Fruit fly (Drosophila melanogaster): ENCODE data around the gene CG42762.

Gene CG42762

DNA sequence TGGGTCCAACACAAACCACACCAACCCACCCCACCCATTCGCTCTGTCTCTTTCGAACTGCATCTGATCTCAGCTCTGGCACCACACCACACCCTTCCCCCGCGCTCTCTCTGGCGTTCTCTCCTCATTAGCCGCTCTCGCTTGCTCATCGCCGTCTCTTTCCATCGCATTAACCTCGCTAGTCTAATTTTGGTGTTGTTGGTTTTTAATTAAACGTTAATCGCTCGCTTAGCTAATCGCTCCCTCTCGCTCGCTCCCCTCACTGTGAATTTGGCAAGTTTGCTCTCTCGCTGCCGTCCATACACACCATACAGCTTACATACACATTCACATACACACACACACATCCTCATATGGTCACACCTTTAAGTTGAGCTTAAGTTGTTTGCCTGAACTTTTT is 39.8 kb downstream of the CG42762 start (continued):
- TF ChIP-seq CG4360 (GFP tag; IDR thresholded peaks at IDR 0.05): peak; percentile 64
- TF ChIP-seq Atf6 (GFP tag; IDR thresholded peaks at IDR 0.05): 0 out of 2 replicates have a peak, but pooled peaks have one; percentile 21
- TF ChIP-seq Fer1 (GFP tag; optimal IDR thresholded peaks at IDR 0.05): peak; percentile 23
- TF ChIP-seq CG11723 (GFP tag; optimal IDR thresholded peaks at IDR 0.05): no peak
- TF ChIP-seq yki (optimal IDR thresholded peaks at IDR 0.05): peak; percentile 49
- TF ChIP-seq CG6765 (GFP tag; optimal IDR thresholded peaks at IDR 0.05): no peak
- TF ChIP-seq CG2202 (tag; optimal IDR thresholded peaks at IDR 0.05): no peak
- TF ChIP-seq Myb (GFP tag; optimal IDR thresholded peaks at IDR 0.05): no peak
- peak; percentile 41 for TF ChIP-seq sens (GFP tag)
- TF ChIP-seq Blimp-1 (GFP tag; optimal IDR thresholded peaks at IDR 0.05): peak; percentile 45
- no peak for TF ChIP-seq Rx (GFP tag; IDR thresholded peaks at IDR 0.05)
- TF ChIP-seq CG3281 (GFP tag; optimal IDR thresholded peaks at IDR 0.05): no peak
- peak; percentile 88 for TF ChIP-seq vvl (GFP tag; IDR thresholded peaks at IDR 0.05)
- TF ChIP-seq kni (GFP tag; optimal IDR thresholded peaks at IDR 0.05): peak; percentile 63
- TF ChIP-seq org-1 (GFP tag; optimal IDR thresholded peaks at IDR 0.05): no peak
- peak; percentile 7 for TF ChIP-seq gro (GFP tag; optimal IDR thresholded peaks at IDR 0.05)
- no peak for TF ChIP-seq CHES-1-like (GFP tag; optimal IDR thresholded peaks at IDR 0.05)
- TF ChIP-seq CG3847 (GFP tag; IDR thresholded peaks at IDR 0.05): no peak

DNA sequence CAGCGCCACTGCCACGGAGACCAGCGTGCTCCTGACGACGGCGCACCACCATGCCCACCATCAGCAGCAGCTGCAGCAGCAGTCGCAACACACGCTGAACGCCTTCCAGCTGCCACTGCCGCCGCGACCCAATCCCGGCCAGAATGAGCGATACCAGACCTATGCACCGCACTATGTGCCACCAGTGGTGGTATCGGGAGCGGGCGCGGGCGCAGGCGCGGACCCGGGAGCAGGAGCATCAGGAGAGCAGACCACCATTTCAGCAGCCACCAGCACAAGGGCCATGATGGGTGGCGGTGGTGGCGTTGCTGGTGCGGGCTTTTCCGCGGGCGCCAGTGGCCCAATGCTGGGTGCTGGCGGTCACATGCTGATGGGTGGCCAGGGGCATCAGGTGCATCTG is 40.8 kb downstream of the CG42762 start:
- TF ChIP-seq Trl (optimal IDR thresholded peaks at IDR 0.05): peak; percentile 21 to 44
- no peak for TF ChIP-seq Trl (GFP tag; optimal IDR thresholded peaks at IDR 0.05)
- TF ChIP-seq CkIIα-i1 (GFP tag; IDR thresholded peaks at IDR 0.05): 0 out of 2 replicates have a peak, but pooled peaks have one; percentile 21
- peak; percentile 76 for TF ChIP-seq Med (GFP tag)
- TF ChIP-seq CG8478 (optimal IDR thresholded peaks at IDR 0.05): peak; percentile 85
- peak; percentile 100 for TF ChIP-seq Hr39 (optimal IDR thresholded peaks at IDR 0.05)
- no peak for TF ChIP-seq Ets97D (GFP tag; optimal IDR thresholded peaks at IDR 0.05)
- TF ChIP-seq grn (GFP tag; optimal IDR thresholded peaks at IDR 0.05): no peak
- TF ChIP-seq CG12219 (GFP tag; optimal IDR thresholded peaks at IDR 0.05): no peak

DNA sequence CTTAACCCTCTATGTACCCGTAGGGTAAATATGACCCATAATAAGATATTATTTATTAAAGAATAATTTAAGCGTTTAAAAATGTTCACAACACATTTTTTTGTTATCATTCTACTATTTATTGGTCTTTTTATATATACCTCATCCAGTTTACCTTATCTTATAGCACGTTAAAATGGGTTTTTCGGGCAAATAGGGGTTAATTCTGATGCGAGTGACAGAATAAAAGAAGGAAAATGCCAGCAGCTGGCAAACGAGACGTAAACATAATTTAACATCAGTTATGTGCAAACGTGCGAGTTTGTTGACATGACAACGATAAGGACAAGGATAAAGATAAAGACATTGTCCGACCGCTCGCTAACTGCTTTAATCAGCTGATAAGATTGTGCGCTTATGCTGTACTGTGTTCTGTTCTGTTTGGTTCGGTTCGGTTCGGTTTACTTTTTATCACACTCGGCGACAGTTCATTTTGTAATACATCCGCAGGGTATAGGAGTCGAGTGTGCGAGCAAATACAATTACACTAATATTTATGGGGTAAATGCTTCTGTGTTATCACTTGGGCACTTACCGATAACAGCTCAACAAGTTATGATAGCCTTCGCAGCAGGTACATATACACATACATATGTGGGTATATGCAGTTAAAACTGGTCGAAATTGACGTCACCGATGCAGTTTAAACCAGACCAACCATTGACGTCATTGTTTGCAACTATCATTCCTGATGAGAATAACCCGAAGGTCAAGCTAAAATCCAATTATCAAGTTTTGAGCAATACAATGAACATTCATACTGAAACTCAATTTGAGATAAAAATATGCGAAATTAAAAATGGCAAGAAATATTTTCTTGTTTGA is 43.1 kb downstream of the CG42762 start:
- TF ChIP-seq nmo (GFP tag; optimal IDR thresholded peaks at IDR 0.05) (peak; percentile 8), sens (GFP tag) (peak; percentile 54), chinmo (GFP tag; IDR thresholded peaks at IDR 0.05; ENCODE audit: partially characterized antibody) (peak; percentile 70; the same call in 1 of the 4 replicates), CG14441 (GFP tag; IDR thresholded peaks at IDR 0.05) (0 out of 2 replicates have a peak, but pooled peaks have one; percentile 5), NC2α (GFP tag; optimal IDR thresholded peaks at IDR 0.05) (no peak), Blimp-1 (GFP tag; optimal IDR thresholded peaks at IDR 0.05) (peak; percentile 27), CG34224 (GFP tag; IDR thresholded peaks at IDR 0.05; ENCODE audit: partially characterized antibody) (no peak), CG3281 (GFP tag; optimal IDR thresholded peaks at IDR 0.05) (peak; percentile 38), row (GFP tag; IDR thresholded peaks at IDR 0.05) (peak; percentile 47; the same call in 2 of the 3 replicates), seq (GFP tag; IDR thresholded peaks at IDR 0.05) (no peak), Hr78 (GFP tag; optimal IDR thresholded peaks at IDR 0.05) (peak in 1 of 2 experiments; percentile 30), CG6791 (GFP tag; IDR thresholded peaks at IDR 0.05; ENCODE audit: partially characterized antibody) (no peak), CG7839 (tag; optimal IDR thresholded peaks at IDR 0.05) (peak; percentile 24), scrt (GFP tag; optimal IDR thresholded peaks at IDR 0.05) (peak; percentile 4), Asciz (GFP tag; optimal IDR thresholded peaks at IDR 0.05) (peak; percentile 23), fd96Cb (tag; optimal IDR thresholded peaks at IDR 0.05) (peak; percentile 10), HmgZ (tag; optimal IDR thresholded peaks at IDR 0.05) (peak; percentile 27), Vsx1 (GFP tag; optimal IDR thresholded peaks at IDR 0.05) (no peak), Med (GFP tag) (peak; percentile 28), slp2 (GFP tag; optimal IDR thresholded peaks at IDR 0.05) (no peak), CG34376 (GFP tag; optimal IDR thresholded peaks at IDR 0.05) (peak; percentile 97), prd (optimal IDR thresholded peaks at IDR 0.05) (peak; percentile 10 to 71), prd (GFP tag; IDR thresholded peaks at IDR 0.05) (peak; percentile 12; the same call in 1 of the 3 replicates), ci (GFP tag; IDR thresholded peaks at IDR 0.05) (peak; percentile 54; the same call in 1 of the 3 replicates), twi (tag; optimal IDR thresholded peaks at IDR 0.05) (peak; percentile 53)
